Fruit fly (Drosophila melanogaster) Kc167 (cell line): Measurements from ENCODE around the gene GstD9.

Source experiments
- Myc ChIP-seq: fragments of >200 bp; optimal IDR thresholded peaks from 2 replicates; lab custom pipeline; 2017; ENCODE audit warnings: missing external identifiers
- Sin3A ChIP-seq: fragments of >200 bp; optimal IDR thresholded peaks from 2 replicates; lab custom pipeline; 2018; ENCODE audit warnings: missing external identifiers
- insv ChIP-seq: fragments of >200 bp; optimal IDR thresholded peaks from 3 replicates; lab custom pipeline; 2018; ENCODE audit warnings: missing external identifiers
- psq ChIP-seq: fragments of >200 bp; optimal IDR thresholded peaks from 2 replicates; lab custom pipeline; 2017; ENCODE audit warnings: missing external identifiers
- ttk ChIP-seq: sonication (Bioruptor generic); optimal IDR thresholded peaks from 2 replicates; lab custom pipeline; 2017; ENCODE audit warnings: missing external identifiers

- no peak for TF ChIP-seq psq (lab: Kevin White, UChicago)
- TF ChIP-seq Myc (lab: Kevin White, UChicago), result no peak
- TF ChIP-seq Sin3A (lab: Kevin White, UChicago), result no peak
- no peak for TF ChIP-seq insv (lab: Kevin White, UChicago)
- no peak for TF ChIP-seq ttk (lab: Kevin White, UChicago)
Observed at dm6 chr3R:12408160-12408559, 40.8 kb upstream of the GstD9 start, which contains the start of gene CG5196.
